Fruit fly (Drosophila melanogaster) Kc167 (cell line): ENCODE results near the gene CG14075.

ENCODE experiments used
- Myc ChIP-seq: fragments of >200 bp; optimal IDR thresholded peaks from 2 replicates; lab custom pipeline; 2017; ENCODE audit warnings: missing external identifiers
- Sin3A ChIP-seq: fragments of >200 bp; optimal IDR thresholded peaks from 2 replicates; lab custom pipeline; 2018; ENCODE audit warnings: missing external identifiers
- h ChIP-seq: fragments of >200 bp; optimal IDR thresholded peaks from 3 replicates; lab custom pipeline; 2018; ENCODE audit warnings: missing external identifiers
- insv ChIP-seq: fragments of >200 bp; optimal IDR thresholded peaks from 3 replicates; lab custom pipeline; 2018; ENCODE audit warnings: missing external identifiers
- psq ChIP-seq: fragments of >200 bp; optimal IDR thresholded peaks from 2 replicates; lab custom pipeline; 2017; ENCODE audit warnings: missing external identifiers
- ttk ChIP-seq: sonication (Bioruptor generic); optimal IDR thresholded peaks from 2 replicates; lab custom pipeline; 2017; ENCODE audit warnings: missing external identifiers

- TF ChIP-seq Myc (lab: Kevin White, UChicago), result no peak
- no peak for TF ChIP-seq psq (lab: Kevin White, UChicago)
- TF ChIP-seq h (lab: Kevin White, UChicago), result no peak
- TF ChIP-seq ttk (lab: Kevin White, UChicago), result no peak
- TF ChIP-seq insv (lab: Kevin White, UChicago), result no peak
- TF ChIP-seq Sin3A (lab: Kevin White, UChicago), result no peak
Measured at dm6 chr3L:18988055-18988819, 3.5 kb downstream of the CG14075 start, which contains the start of gene CG11619.
